Worm (Caenorhabditis elegans) whole organism, L4 larva: ENCODE measurements around the gene sre-14.

Experiments
- F37D6.2 ChIP-seq: sonication (generic microtip); optimal IDR thresholded peaks from 2 replicates; lab custom pipeline; 2016; ENCODE audit warnings: mild to moderate bottlenecking, missing genetic modification characterization, missing compliant biosample characterization
- Y75B8A.6 ChIP-seq: fragments of 200-800 bp; sonication (Bioruptor generic); IDR thresholded peaks from 2 replicates; pipeline ENCODE4 v1.3.6; 2022; ENCODE audit warnings: missing genetic modification reagents, missing genetic modification characterization, missing compliant biosample characterization
- aly-2 ChIP-seq: sonication (generic microtip); optimal IDR thresholded peaks from 2 replicates; lab custom pipeline; 2018; ENCODE audit warnings: missing biosample characterization, missing genetic modification characterization
- ceh-32 ChIP-seq: sonication (generic microtip); optimal IDR thresholded peaks from 2 replicates; lab custom pipeline; 2016; ENCODE audit warnings: mild to moderate bottlenecking, missing genetic modification characterization, missing compliant biosample characterization; ENCODE audit not compliant: poor library complexity
- daf-12 ChIP-seq: fragments of 150-350 bp; optimal IDR thresholded peaks from 2 replicates; lab custom pipeline; 2014; ENCODE audit warnings: missing biosample characterization, missing genetic modification reagents, missing genetic modification characterization
- daf-19 ChIP-seq: fragments of 200-800 bp; sonication (Bioruptor generic); conservative IDR thresholded peaks from 2 replicates; pipeline ENCODE4 v1.3.6; 2022; ENCODE audit warnings: missing genetic modification characterization, missing compliant biosample characterization
- dpl-1 ChIP-seq: fragments of 150-350 bp; optimal IDR thresholded peaks from 2 replicates; lab custom pipeline; 2014; ENCODE audit warnings: missing biosample characterization, missing genetic modification reagents, missing genetic modification characterization
- lin-1 ChIP-seq: fragments of 200-800 bp; sonication (Bioruptor generic); IDR thresholded peaks from 2 replicates; pipeline ENCODE4 v1.3.6; 2022; ENCODE audit warnings: missing genetic modification reagents, missing genetic modification characterization, missing compliant biosample characterization
- nhr-28 ChIP-seq: fragments of 150-350 bp; optimal IDR thresholded peaks from 2 replicates; lab custom pipeline; 2014; ENCODE audit warnings: missing biosample characterization, missing genetic modification characterization
- pha-4 ChIP-seq, 2 experiments: fragments of 150-350 bp in 1 of 2; fragments of 200-800 bp in 1 of 2; sonication (Bioruptor generic) in 1 of 2; IDR thresholded peaks in 1 of 2; optimal IDR thresholded peaks in 1 of 2; 2 replicates each; pipeline versions ENCODE4 v1.3.6 to Lab custom; 2014 to 2022; ENCODE audit warnings: missing genetic modification characterization in 2 of 2, missing genetic modification reagents in 2 of 2, missing biosample characterization in 1 of 2, missing compliant biosample characterization in 1 of 2
- saeg-2 ChIP-seq: fragments of 200-800 bp; sonication (Bioruptor generic); IDR thresholded peaks from 2 replicates; pipeline ENCODE4 v1.3.6; 2022; ENCODE audit warnings: missing genetic modification reagents, missing genetic modification characterization, missing compliant biosample characterization
- zag-1 ChIP-seq: fragments of 150-350 bp; optimal IDR thresholded peaks from 2 replicates; lab custom pipeline; 2014; ENCODE audit warnings: missing biosample characterization, missing genetic modification characterization

DNA sequence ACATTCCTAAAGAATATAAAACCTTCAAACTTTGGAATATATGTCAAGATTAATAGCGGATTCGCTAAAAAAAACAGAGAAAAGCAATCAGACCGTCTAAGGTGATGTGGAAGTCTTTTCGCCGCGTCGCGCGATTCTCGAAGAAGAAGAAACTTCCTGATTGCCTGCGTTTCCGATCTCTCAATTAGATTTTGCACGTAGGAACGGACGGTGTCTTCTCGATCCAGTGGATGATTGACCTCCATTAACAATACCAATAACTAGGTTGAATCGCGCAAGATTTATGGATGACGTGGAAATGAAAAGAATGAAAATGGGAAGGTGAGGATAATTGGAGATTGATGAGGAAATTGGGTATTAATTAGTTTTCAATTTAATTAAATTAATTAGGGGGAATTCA is 44.1 kb downstream of the sre-14 start:
- no peak for TF ChIP-seq F37D6.2 (tag; lab: Kevin White, UChicago)
- no peak for TF ChIP-seq saeg-2
- no peak for TF ChIP-seq daf-19 (GFP tag; lab: Robert Waterston, UW)
- no peak for TF ChIP-seq lin-1
- no peak for TF ChIP-seq aly-2 (tag; lab: Kevin White, UChicago)
- TF ChIP-seq daf-12 = no peak
- no peak for TF ChIP-seq pha-4 (GFP tag; IDR thresholded peaks at IDR 0.05; lab: Robert Waterston, UW)
- no peak for TF ChIP-seq pha-4 (tag; optimal IDR thresholded peaks at IDR 0.05; lab: Kevin White, UChicago)
- TF ChIP-seq ceh-32 (tag; lab: Kevin White, UChicago) = no peak
- TF ChIP-seq zag-1 (tag; lab: Kevin White, UChicago) = no peak
- peak; percentile 22 for TF ChIP-seq nhr-28 (tag; lab: Kevin White, UChicago)
- TF ChIP-seq dpl-1 (GFP tag; lab: Kevin White, UChicago) = no peak
- TF ChIP-seq Y75B8A.6 (GFP tag; lab: Robert Waterston, UW) = no peak
